Fruit fly (Drosophila melanogaster): Measurements from ENCODE around the gene CG13029.

The CG13029 gene

DNA sequence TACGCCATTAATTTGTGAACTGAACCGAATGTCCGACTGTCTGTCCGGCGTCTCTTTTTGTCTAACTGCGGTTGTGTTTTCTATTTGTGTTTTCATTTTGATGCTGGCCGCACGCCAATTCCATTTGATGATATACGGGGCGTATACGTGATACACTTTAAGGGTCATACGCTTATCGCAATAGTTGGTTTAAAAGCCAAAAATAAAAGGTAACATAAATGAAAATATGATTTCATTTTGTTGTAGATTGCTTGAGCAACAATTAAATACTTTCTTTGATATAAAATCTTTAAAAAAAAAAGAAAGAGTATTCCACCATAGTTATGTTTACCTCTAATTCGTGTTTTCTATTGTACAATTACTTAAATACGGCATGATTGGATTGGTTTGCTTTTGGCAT lies 24.6 kb downstream of the CG13029 start (continued):
- TF ChIP-seq fd85E (GFP tag; optimal IDR thresholded peaks at IDR 0.05): no peak
- no peak for TF ChIP-seq CG6854 (GFP tag; optimal IDR thresholded peaks at IDR 0.05)
- no peak for TF ChIP-seq CG3032 (tag; optimal IDR thresholded peaks at IDR 0.05)
- TF ChIP-seq cyc (GFP tag; optimal IDR thresholded peaks at IDR 0.05): no peak
- TF ChIP-seq Blimp-1 (GFP tag; optimal IDR thresholded peaks at IDR 0.05): no peak
- TF ChIP-seq CG8632 (GFP tag; optimal IDR thresholded peaks at IDR 0.05): no peak
- no peak for TF ChIP-seq CG6808 (GFP tag; optimal IDR thresholded peaks at IDR 0.05)
- TF ChIP-seq pdm3 (GFP tag; optimal IDR thresholded peaks at IDR 0.05): no peak
- TF ChIP-seq CG15336 (GFP tag; IDR thresholded peaks at IDR 0.05): peak; percentile 71
- TF ChIP-seq CG10631 (GFP tag; optimal IDR thresholded peaks at IDR 0.05): no peak
- TF ChIP-seq vri (GFP tag; optimal IDR thresholded peaks at IDR 0.05): no peak
- no peak for TF ChIP-seq CG9139 (GFP tag; optimal IDR thresholded peaks at IDR 0.05)
- TF ChIP-seq CG8119 (GFP tag; IDR thresholded peaks at IDR 0.05): peak; percentile 53; the same call in 2 of the 3 replicates
- TF ChIP-seq spab (GFP tag; optimal IDR thresholded peaks at IDR 0.05): no peak
- TF ChIP-seq CG4318 (GFP tag; optimal IDR thresholded peaks at IDR 0.05): no peak
- no peak for TF ChIP-seq CG16779 (tag; optimal IDR thresholded peaks at IDR 0.05)
- TF ChIP-seq esn (GFP tag; optimal IDR thresholded peaks at IDR 0.05): no peak
- no peak for TF ChIP-seq Ets96B (tag; optimal IDR thresholded peaks at IDR 0.05)
- peak; percentile 62 for TF ChIP-seq eg (GFP tag; IDR thresholded peaks at IDR 0.05)
- TF ChIP-seq CG11294 (GFP tag; IDR thresholded peaks at IDR 0.05): 0 out of 2 replicates have a peak, but pooled peaks have one; percentile 29
- no peak for TF ChIP-seq CG31627 (GFP tag; optimal IDR thresholded peaks at IDR 0.05)
- TF ChIP-seq Smox (GFP tag; optimal IDR thresholded peaks at IDR 0.05): no peak
- TF ChIP-seq net (GFP tag; optimal IDR thresholded peaks at IDR 0.05): no peak
- no peak for TF ChIP-seq acj6 (GFP tag; optimal IDR thresholded peaks at IDR 0.05)
- no peak for TF ChIP-seq OdsH (GFP tag; optimal IDR thresholded peaks at IDR 0.05)
- peak in 1 of 2 experiments; percentile 12 for TF ChIP-seq salr (GFP tag; optimal IDR thresholded peaks at IDR 0.05)
- no peak for TF ChIP-seq Gug (GFP tag; IDR thresholded peaks at IDR 0.05)
- TF ChIP-seq lz (GFP tag; optimal IDR thresholded peaks at IDR 0.05): no peak
- no peak for TF ChIP-seq achi (GFP tag; optimal IDR thresholded peaks at IDR 0.05)
- TF ChIP-seq Sox14 (GFP tag; optimal IDR thresholded peaks at IDR 0.05): no peak
- no peak for TF ChIP-seq CG8319 (GFP tag; optimal IDR thresholded peaks at IDR 0.05)
- no peak for TF ChIP-seq CG1621 (tag; optimal IDR thresholded peaks at IDR 0.05)
- no peak for TF ChIP-seq Sox15 (GFP tag; optimal IDR thresholded peaks at IDR 0.05)
- TF ChIP-seq Lpt (GFP tag; optimal IDR thresholded peaks at IDR 0.05): no peak
- no peak for TF ChIP-seq fd59A (GFP tag; optimal IDR thresholded peaks at IDR 0.05)
- 0 out of 3 replicates have a peak, but pooled peaks have one; percentile 28 for TF ChIP-seq CG6163 (GFP tag; IDR thresholded peaks at IDR 0.05)

DNA sequence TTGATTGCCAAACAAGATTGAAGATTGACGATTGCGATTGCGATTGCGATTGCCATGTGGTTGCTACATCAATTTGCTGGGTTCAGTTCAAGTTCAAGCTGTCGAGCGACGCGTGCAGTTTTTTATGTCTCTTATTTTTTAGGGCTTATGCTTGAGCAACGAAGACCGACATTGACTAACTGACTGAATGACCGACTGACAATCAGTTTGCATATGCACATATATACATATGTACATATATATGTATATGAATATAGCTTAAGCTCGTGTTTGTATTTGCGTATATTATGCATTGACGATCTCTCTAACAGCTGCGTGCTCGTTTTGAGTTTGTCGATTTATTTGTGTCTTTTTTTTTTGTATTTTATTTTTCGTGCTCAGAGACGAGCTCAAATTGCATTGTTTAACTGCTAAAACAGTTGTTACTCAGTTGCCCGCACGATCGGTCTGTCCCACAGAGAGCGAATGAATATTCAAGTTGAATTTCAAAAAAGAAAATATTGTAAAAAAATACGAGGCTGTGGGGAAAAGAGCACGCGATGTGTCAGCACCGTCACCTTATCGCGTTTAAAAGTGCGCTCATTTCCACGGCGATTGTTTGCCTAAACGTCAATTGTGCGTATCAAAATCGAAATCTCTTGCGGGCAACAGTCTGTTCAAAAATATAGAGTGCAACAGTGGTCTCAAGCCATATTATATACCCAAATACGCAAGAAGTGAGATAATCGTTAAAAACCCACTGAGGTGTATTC lies 25.9 kb downstream of the CG13029 start:
- peak in 1 of 2 experiments; percentile 12 for TF ChIP-seq ss (GFP tag; optimal IDR thresholded peaks at IDR 0.05)
- no peak for TF ChIP-seq Ets96B (tag; optimal IDR thresholded peaks at IDR 0.05)
- TF ChIP-seq svp (GFP tag): peak; percentile 72
- no peak for TF ChIP-seq salr (GFP tag; optimal IDR thresholded peaks at IDR 0.05)
- TF ChIP-seq fkh (GFP tag; optimal IDR thresholded peaks at IDR 0.05): peak; percentile 15
- peak; percentile 24 for TF ChIP-seq CG6276 (GFP tag; optimal IDR thresholded peaks at IDR 0.05)
- peak; percentile 46 for TF ChIP-seq CG16779 (tag; optimal IDR thresholded peaks at IDR 0.05)
- peak; percentile 51 for TF ChIP-seq vri (GFP tag; optimal IDR thresholded peaks at IDR 0.05)
- peak; percentile 43 for TF ChIP-seq Eip78C (GFP tag)
- TF ChIP-seq eg (GFP tag; IDR thresholded peaks at IDR 0.05): peak; percentile 41; the same call in 1 of the 3 replicates
